Worm (Caenorhabditis elegans) whole organism, L4 larva: Measurements from ENCODE around the gene F28H7.7.

Source experiments
- D1046.2 ChIP-seq: fragments of 200-800 bp; sonication (Bioruptor generic); IDR thresholded peaks from 2 replicates; pipeline ENCODE4 v1.3.6; 2022; ENCODE audit warnings: missing genetic modification characterization, missing compliant biosample characterization
- F10B5.3 ChIP-seq: sonication (generic microtip); optimal IDR thresholded peaks from 2 replicates; lab custom pipeline; 2016; ENCODE audit warnings: mild to moderate bottlenecking, missing genetic modification characterization, missing compliant biosample characterization
- F49E8.2 ChIP-seq: sonication (generic microtip); optimal IDR thresholded peaks from 2 replicates; lab custom pipeline; 2016; ENCODE audit warnings: missing compliant biosample characterization, mild to moderate bottlenecking, missing genetic modification characterization, borderline replicate concordance
- T26A8.4 ChIP-seq: fragments of 200-800 bp; sonication (Bioruptor generic); IDR thresholded peaks from 2 replicates; pipeline ENCODE4 v1.3.6; 2022; ENCODE audit warnings: missing genetic modification characterization, missing compliant biosample characterization
- Y48G9A.11 ChIP-seq: fragments of 200-800 bp; sonication (Bioruptor generic); IDR thresholded peaks from 2 replicates; pipeline ENCODE4 v1.3.6; 2022; ENCODE audit warnings: missing genetic modification reagents, missing genetic modification characterization, missing compliant biosample characterization
- Y5F2A.4 ChIP-seq: fragments of 200-800 bp; sonication (Bioruptor generic); optimal IDR thresholded peaks from 2 replicates; lab custom pipeline; 2018; ENCODE audit warnings: mild to moderate bottlenecking, missing genetic modification characterization, missing compliant biosample characterization
- ZK337.2 ChIP-seq: fragments of 200-800 bp; sonication (Bioruptor generic); IDR thresholded peaks from 2 replicates; pipeline ENCODE4 v1.3.6; 2022; ENCODE audit warnings: missing genetic modification reagents, missing genetic modification characterization, missing compliant biosample characterization
- ama-1 ChIP-seq: fragments of 150-350 bp; optimal IDR thresholded peaks from 2 replicates; lab custom pipeline; 2014; ENCODE audit warnings: inconsistent platforms, mixed read lengths
- ceh-20 ChIP-seq: fragments of 200-800 bp; sonication (Bioruptor generic); IDR thresholded peaks from 2 replicates; pipeline ENCODE4 v1.3.6; 2022; ENCODE audit warnings: missing genetic modification reagents, missing genetic modification characterization, missing compliant biosample characterization
- ceh-32 ChIP-seq: sonication (generic microtip); optimal IDR thresholded peaks from 2 replicates; lab custom pipeline; 2016; ENCODE audit warnings: mild to moderate bottlenecking, missing genetic modification characterization, missing compliant biosample characterization; ENCODE audit not compliant: poor library complexity
- ceh-62 ChIP-seq: sonication (generic microtip); optimal IDR thresholded peaks from 2 replicates; lab custom pipeline; 2017; ENCODE audit warnings: missing biosample characterization, missing genetic modification characterization
- cey-2 ChIP-seq: sonication (generic microtip); optimal IDR thresholded peaks from 3 replicates; lab custom pipeline; 2017; ENCODE audit warnings: missing genetic modification characterization, mild to moderate bottlenecking, missing compliant biosample characterization, antibody characterized with exemption, borderline replicate concordance; ENCODE audit not compliant: insufficient read depth
- ctbp-1 ChIP-seq: fragments of 200-800 bp; sonication (Bioruptor generic); IDR thresholded peaks from 2 replicates; pipeline ENCODE4 v1.3.6; 2022; ENCODE audit warnings: missing genetic modification reagents, missing genetic modification characterization, missing compliant biosample characterization
- daf-12 ChIP-seq: fragments of 150-350 bp; optimal IDR thresholded peaks from 2 replicates; lab custom pipeline; 2014; ENCODE audit warnings: missing biosample characterization, missing genetic modification reagents, missing genetic modification characterization
- daf-19 ChIP-seq: fragments of 200-800 bp; sonication (Bioruptor generic); conservative IDR thresholded peaks from 2 replicates; pipeline ENCODE4 v1.3.6; 2022; ENCODE audit warnings: missing genetic modification characterization, missing compliant biosample characterization
- daf-8 ChIP-seq: fragments of 200-800 bp; sonication (Bioruptor generic); IDR thresholded peaks from 2 replicates; pipeline ENCODE4 v1.3.6; 2022; ENCODE audit warnings: missing genetic modification characterization, missing compliant biosample characterization
- dpl-1 ChIP-seq: fragments of 150-350 bp; optimal IDR thresholded peaks from 2 replicates; lab custom pipeline; 2014; ENCODE audit warnings: missing biosample characterization, missing genetic modification reagents, missing genetic modification characterization
- duxl-1 ChIP-seq: sonication (generic microtip); optimal IDR thresholded peaks from 2 replicates; lab custom pipeline; 2016; ENCODE audit warnings: mild to moderate bottlenecking, missing genetic modification characterization, moderate library complexity, missing compliant biosample characterization; ENCODE audit not compliant: poor library complexity
- egl-43 ChIP-seq: fragments of 200-800 bp; sonication (Bioruptor generic); IDR thresholded peaks from 2 replicates; pipeline ENCODE4 v1.3.6; 2022; ENCODE audit warnings: missing genetic modification reagents, missing genetic modification characterization, missing compliant biosample characterization
- fkh-10 ChIP-seq: fragments of 150-350 bp; optimal IDR thresholded peaks from 2 replicates; lab custom pipeline; 2014; ENCODE audit warnings: missing biosample characterization, missing genetic modification reagents, missing genetic modification characterization
- hif-1 ChIP-seq, 2 experiments: sonication (generic microtip); optimal IDR thresholded peaks; 2 replicates each; lab custom pipeline; 2016 to 2017; ENCODE audit warnings: missing compliant biosample characterization in 2 of 2, missing genetic modification characterization in 2 of 2, missing genetic modification reagents in 2 of 2, missing genotype in 2 of 2, mild to moderate bottlenecking in 1 of 2
- hlh-11 ChIP-seq: fragments of 200-800 bp; sonication (Bioruptor generic); optimal IDR thresholded peaks from 2 replicates; lab custom pipeline; 2018; ENCODE audit warnings: mild to moderate bottlenecking, missing genetic modification characterization, missing compliant biosample characterization
- lin-1 ChIP-seq: fragments of 200-800 bp; sonication (Bioruptor generic); IDR thresholded peaks from 2 replicates; pipeline ENCODE4 v1.3.6; 2022; ENCODE audit warnings: missing genetic modification reagents, missing genetic modification characterization, missing compliant biosample characterization
- lin-29 ChIP-seq: fragments of 200-800 bp; sonication (Bioruptor generic); IDR thresholded peaks from 2 replicates; pipeline ENCODE4 v1.3.6; 2022; ENCODE audit warnings: missing genetic modification reagents, missing genetic modification characterization, missing compliant biosample characterization
- lsy-2 ChIP-seq, 2 experiments: fragments of 150-350 bp in 1 of 2; sonication (generic microtip) in 1 of 2; optimal IDR thresholded peaks; 2 replicates each; lab custom pipeline; 2014 to 2017; ENCODE audit warnings: missing biosample characterization in 2 of 2, missing genetic modification characterization in 2 of 2
- madf-5 ChIP-seq, 2 experiments: fragments of 200-800 bp; sonication (Bioruptor generic); IDR thresholded peaks; 2 replicates each; pipeline ENCODE4 v1.3.6; 2022; ENCODE audit warnings: missing compliant biosample characterization in 2 of 2, missing genetic modification characterization in 2 of 2
- mdl-1 ChIP-seq, 2 experiments: fragments of 150-350 bp in 1 of 2; sonication (generic microtip) in 1 of 2; optimal IDR thresholded peaks; 2 replicates each; lab custom pipeline; 2014 to 2017; ENCODE audit warnings: missing biosample characterization in 2 of 2, missing genetic modification characterization in 2 of 2
- mep-1 ChIP-seq: fragments of 150-350 bp; sonication (generic microtip); optimal IDR thresholded peaks from 3 replicates; lab custom pipeline; 2014; ENCODE audit warnings: missing biosample characterization, missing genetic modification characterization
- nhr-10 ChIP-seq: fragments of 150-350 bp; optimal IDR thresholded peaks from 2 replicates; lab custom pipeline; 2014; ENCODE audit warnings: missing biosample characterization, missing genetic modification characterization
- nhr-102 ChIP-seq: sonication (generic microtip); optimal IDR thresholded peaks from 2 replicates; lab custom pipeline; 2016; ENCODE audit warnings: mild to moderate bottlenecking, missing genetic modification characterization, moderate library complexity, missing compliant biosample characterization
- nhr-25 ChIP-seq: sonication (generic microtip); optimal IDR thresholded peaks from 2 replicates; lab custom pipeline; 2017; ENCODE audit warnings: missing genetic modification characterization, mild to moderate bottlenecking, missing compliant biosample characterization, antibody characterized with exemption, moderate library complexity, borderline replicate concordance; ENCODE audit not compliant: insufficient read depth
- nhr-28 ChIP-seq: fragments of 150-350 bp; optimal IDR thresholded peaks from 2 replicates; lab custom pipeline; 2014; ENCODE audit warnings: missing biosample characterization, missing genetic modification characterization
- nhr-6 ChIP-seq: fragments of 150-350 bp; optimal IDR thresholded peaks from 2 replicates; lab custom pipeline; 2014; ENCODE audit warnings: missing biosample characterization, missing genetic modification characterization
- pha-4 ChIP-seq, 2 experiments: fragments of 150-350 bp in 1 of 2; fragments of 200-800 bp in 1 of 2; sonication (Bioruptor generic) in 1 of 2; IDR thresholded peaks in 1 of 2; optimal IDR thresholded peaks in 1 of 2; 2 replicates each; pipeline versions ENCODE4 v1.3.6 to Lab custom; 2014 to 2022; ENCODE audit warnings: missing genetic modification characterization in 2 of 2, missing genetic modification reagents in 2 of 2, missing biosample characterization in 1 of 2, missing compliant biosample characterization in 1 of 2
- rbr-2 ChIP-seq: sonication (generic microtip); optimal IDR thresholded peaks from 2 replicates; lab custom pipeline; 2016; ENCODE audit warnings: missing genotype, missing genetic modification characterization, missing compliant biosample characterization
- sdz-12 ChIP-seq: fragments of 200-800 bp; sonication (Bioruptor generic); optimal IDR thresholded peaks from 2 replicates; lab custom pipeline; 2018; ENCODE audit warnings: mild to moderate bottlenecking, missing genetic modification characterization, missing compliant biosample characterization
- set-16 ChIP-seq: fragments of 200-800 bp; sonication (Bioruptor generic); IDR thresholded peaks from 2 replicates; pipeline ENCODE4 v1.3.6; 2022; ENCODE audit warnings: missing genetic modification reagents, missing genetic modification characterization, missing compliant biosample characterization
- snpc-1.2 ChIP-seq: fragments of 200-800 bp; sonication (Bioruptor generic); IDR thresholded peaks from 2 replicates; pipeline ENCODE4 v1.3.6; 2022; ENCODE audit warnings: missing genetic modification reagents, missing genetic modification characterization, missing compliant biosample characterization
- spr-3 ChIP-seq: fragments of 200-800 bp; sonication (Bioruptor generic); optimal IDR thresholded peaks from 2 replicates; lab custom pipeline; 2018; ENCODE audit warnings: mild to moderate bottlenecking, missing genetic modification characterization, missing compliant biosample characterization
- unc-130 ChIP-seq: sonication (generic microtip); optimal IDR thresholded peaks from 2 replicates; lab custom pipeline; 2016; ENCODE audit warnings: missing genetic modification reagents, missing genetic modification characterization, missing compliant biosample characterization
- unc-62 ChIP-seq, 3 experiments: fragments of 150-350 bp in 1 of 3; sonication (generic microtip); optimal IDR thresholded peaks in 2 of 3; peaks in 1 of 3; 1 replicate in 1 of 3; 2 replicates in 2 of 3; lab custom pipeline; 2014 to 2017; ENCODE audit warnings: missing biosample characterization in 3 of 3, missing genetic modification characterization in 3 of 3, missing genetic modification reagents in 3 of 3, missing genotype in 1 of 3
- zag-1 ChIP-seq: fragments of 150-350 bp; optimal IDR thresholded peaks from 2 replicates; lab custom pipeline; 2014; ENCODE audit warnings: missing biosample characterization, missing genetic modification characterization
- zfp-3 ChIP-seq: fragments of 200-800 bp; sonication (Bioruptor generic); conservative IDR thresholded peaks from 2 replicates; pipeline ENCODE4 v1.3.6; 2022; ENCODE audit warnings: missing genetic modification reagents, missing genetic modification characterization, missing compliant biosample characterization
- zip-11 ChIP-seq: fragments of 200-800 bp; sonication (Bioruptor generic); IDR thresholded peaks from 2 replicates; pipeline ENCODE4 v1.3.6; 2022; ENCODE audit warnings: missing genetic modification characterization, missing compliant biosample characterization
- zip-2 ChIP-seq: fragments of 150-350 bp; optimal IDR thresholded peaks from 2 replicates; lab custom pipeline; 2014; ENCODE audit warnings: missing biosample characterization, missing genetic modification characterization
- ztf-7 ChIP-seq: fragments of 150-350 bp; optimal IDR thresholded peaks from 2 replicates; lab custom pipeline; 2014; ENCODE audit warnings: missing biosample characterization, missing genetic modification characterization

Gene F28H7.7

ce11 chrV:10712608-10712900 lies 41.4 kb downstream of the F28H7.7 start (continued):
- TF ChIP-seq set-16 (GFP tag; lab: Robert Waterston, UW) (no peak), lin-29 (GFP tag; lab: Robert Waterston, UW) (no peak), lin-1 (no peak), hif-1 (tag; optimal IDR thresholded peaks at IDR 0.05; lab: Kevin White, UChicago) (no peak), egl-43 (GFP tag; lab: Robert Waterston, UW) (no peak), F49E8.2 (no peak), T26A8.4 (GFP tag; lab: Robert Waterston, UW) (no peak), madf-5 (GFP tag; IDR thresholded peaks at IDR 0.05; lab: Robert Waterston, UW) (no peak), cey-2 (tag; lab: Kevin White, UChicago) (no peak), pha-4 (GFP tag; IDR thresholded peaks at IDR 0.05; lab: Robert Waterston, UW) (peak; percentile 51; the same call in 1 of the 2 replicates), pha-4 (tag; optimal IDR thresholded peaks at IDR 0.05; lab: Kevin White, UChicago) (no peak), nhr-10 (tag; lab: Kevin White, UChicago) (peak; percentile 61), nhr-25 (no peak), rbr-2 (no peak), dpl-1 (GFP tag; lab: Kevin White, UChicago) (no peak), snpc-1.2 (GFP tag; lab: Robert Waterston, UW) (no peak), mep-1 (tag; lab: Kevin White, UChicago) (peak; percentile 40), zip-2 (tag; lab: Kevin White, UChicago) (no peak), ceh-62 (tag; lab: Kevin White, UChicago) (no peak), ceh-20 (GFP tag; lab: Robert Waterston, UW) (no peak), ztf-7 (tag; lab: Kevin White, UChicago) (no peak), unc-130 (no peak), duxl-1 (tag; lab: Kevin White, UChicago) (no peak), ceh-32 (tag; lab: Kevin White, UChicago) (no peak), nhr-6 (tag; lab: Kevin White, UChicago) (no peak), unc-62 (GFP tag; optimal IDR thresholded peaks at IDR 0.05 in 1 of 2; lab: Kevin White, UChicago) (peak in 1 of 2 experiments; percentile 66), unc-62 (tag; optimal IDR thresholded peaks at IDR 0.05; lab: Kevin White, UChicago) (no peak), Y5F2A.4 (GFP tag; lab: Kevin White, UChicago) (no peak), zip-11 (no peak), lsy-2 (tag; optimal IDR thresholded peaks at IDR 0.05; lab: Kevin White, UChicago) (peak in 1 of 2 experiments; percentile 22)

- no peak for TF ChIP-seq nhr-6 (tag; lab: Kevin White, UChicago)
- TF ChIP-seq hlh-11 (tag; lab: Kevin White, UChicago): no peak
- TF ChIP-seq zag-1 (tag; lab: Kevin White, UChicago): peak; percentile 36
- TF ChIP-seq ZK337.2: no peak
- no peak for TF ChIP-seq snpc-1.2 (GFP tag; lab: Robert Waterston, UW)
- TF ChIP-seq D1046.2: no peak
- 0 out of 2 replicates have a peak, but pooled peaks have one; percentile 47 for TF ChIP-seq zfp-3
- peak in 1 of 2 experiments; percentile 98 for TF ChIP-seq unc-62 (GFP tag; optimal IDR thresholded peaks at IDR 0.05 in 1 of 2; lab: Kevin White, UChicago)
- no peak for TF ChIP-seq unc-62 (tag; optimal IDR thresholded peaks at IDR 0.05; lab: Kevin White, UChicago)
- TF ChIP-seq fkh-10 (GFP tag; lab: Kevin White, UChicago): no peak
- TF ChIP-seq sdz-12 (GFP tag; lab: Kevin White, UChicago): peak; percentile 4
- peak in 1 of 2 experiments; percentile 12 for TF ChIP-seq hif-1 (tag; optimal IDR thresholded peaks at IDR 0.05; lab: Kevin White, UChicago)
- no peak for TF ChIP-seq lsy-2 (tag; optimal IDR thresholded peaks at IDR 0.05; lab: Kevin White, UChicago)
- TF ChIP-seq F10B5.3 (tag; lab: Kevin White, UChicago): no peak
- TF ChIP-seq Y48G9A.11 (GFP tag; lab: Robert Waterston, UW): peak; percentile 26; the same call in 1 of the 2 replicates
- no peak for TF ChIP-seq daf-8 (GFP tag; lab: Robert Waterston, UW)
- TF ChIP-seq ctbp-1 (GFP tag; lab: Robert Waterston, UW): no peak
- no peak for TF ChIP-seq spr-3 (GFP tag; lab: Kevin White, UChicago)
- TF ChIP-seq mdl-1 (tag; optimal IDR thresholded peaks at IDR 0.05; lab: Kevin White, UChicago): no peak
- peak; percentile 31 for TF ChIP-seq Y5F2A.4 (GFP tag; lab: Kevin White, UChicago)
- TF ChIP-seq daf-12 (tag; lab: Kevin White, UChicago): no peak
- peak; percentile 47 for TF ChIP-seq mep-1 (tag; lab: Kevin White, UChicago)
- TF ChIP-seq nhr-28: no peak
- TF ChIP-seq nhr-102 (tag; lab: Kevin White, UChicago): no peak
- no peak for TF ChIP-seq daf-19
- peak; percentile 33 for TF ChIP-seq ama-1
- TF ChIP-seq egl-43 (GFP tag; lab: Robert Waterston, UW): 0 out of 2 replicates have a peak, but pooled peaks have one; percentile 21
Observed at ce11 chrV:10711829-10712607, 41.9 kb downstream of the F28H7.7 start.
